Worm (Caenorhabditis elegans): Measurements from ENCODE around the gene ckk-1.

ckk-1 gene

ce11 chrIII:5663521-5663920, 28.2 kb downstream of the ckk-1 start:
- TF ChIP-seq tab-1 (GFP tag; IDR thresholded peaks at IDR 0.05) (no peak), ztf-23 (GFP tag; IDR thresholded peaks at IDR 0.05) (no peak), klf-2 (GFP tag; conservative IDR thresholded peaks at IDR 0.05) (no peak), ztf-29 (GFP tag; IDR thresholded peaks at IDR 0.05) (no peak), cog-1 (tag; optimal IDR thresholded peaks at IDR 0.05) (no peak), ref-1 (GFP tag; conservative IDR thresholded peaks at IDR 0.05) (no peak), flt-1 (GFP tag; IDR thresholded peaks at IDR 0.05) (no peak), med-1 (GFP tag; optimal IDR thresholded peaks at IDR 0.05; ENCODE audit: insufficient read depth) (no peak), T22C8.4 (GFP tag; IDR thresholded peaks at IDR 0.05) (no peak)

- TF ChIP-seq klf-2 (GFP tag; conservative IDR thresholded peaks at IDR 0.05) = no peak
- TF ChIP-seq med-1 (GFP tag; optimal IDR thresholded peaks at IDR 0.05; ENCODE audit: insufficient read depth) = no peak
- no peak for TF ChIP-seq T22C8.4 (GFP tag; IDR thresholded peaks at IDR 0.05)
- no peak for TF ChIP-seq cog-1 (tag; optimal IDR thresholded peaks at IDR 0.05)
- no peak for TF ChIP-seq tab-1 (GFP tag; IDR thresholded peaks at IDR 0.05)
- TF ChIP-seq ztf-23 (GFP tag; IDR thresholded peaks at IDR 0.05) = no peak
- TF ChIP-seq ztf-29 (GFP tag; IDR thresholded peaks at IDR 0.05) = no peak
- no peak for TF ChIP-seq flt-1 (GFP tag; IDR thresholded peaks at IDR 0.05)
- no peak for TF ChIP-seq ref-1 (GFP tag; conservative IDR thresholded peaks at IDR 0.05)
These were observed 28.7 kb downstream of the ckk-1 start, which contains the start of gene par-3 for ce11 chrIII:5663933-5664332. Gene par-3 (plus strand): TSS chrIII:5664233.

ce11 chrIII:5665278-5665677, 30.0 kb downstream of the ckk-1 start:
- TF ChIP-seq cog-1 (tag; optimal IDR thresholded peaks at IDR 0.05) = no peak
- TF ChIP-seq ztf-29 (GFP tag; IDR thresholded peaks at IDR 0.05) = no peak
- no peak for TF ChIP-seq T22C8.4 (GFP tag; IDR thresholded peaks at IDR 0.05)
- no peak for TF ChIP-seq ztf-23 (GFP tag; IDR thresholded peaks at IDR 0.05)
- no peak for TF ChIP-seq med-1 (GFP tag; optimal IDR thresholded peaks at IDR 0.05; ENCODE audit: insufficient read depth)
- no peak for TF ChIP-seq flt-1 (GFP tag; IDR thresholded peaks at IDR 0.05)
- TF ChIP-seq tab-1 (GFP tag; IDR thresholded peaks at IDR 0.05) = no peak
- TF ChIP-seq klf-2 (GFP tag; conservative IDR thresholded peaks at IDR 0.05) = no peak
- no peak for TF ChIP-seq ref-1 (GFP tag; conservative IDR thresholded peaks at IDR 0.05)

ce11 chrIII:5665710-5666109, 30.4 kb downstream of the ckk-1 start:
- TF ChIP-seq ztf-29 (GFP tag; IDR thresholded peaks at IDR 0.05) (no peak), med-1 (GFP tag; optimal IDR thresholded peaks at IDR 0.05; ENCODE audit: insufficient read depth) (no peak), ztf-23 (GFP tag; IDR thresholded peaks at IDR 0.05) (no peak), flt-1 (GFP tag; IDR thresholded peaks at IDR 0.05) (no peak), cog-1 (tag; optimal IDR thresholded peaks at IDR 0.05) (no peak)

- TF ChIP-seq ztf-29 (GFP tag; IDR thresholded peaks at IDR 0.05) (no peak; the same call in 1 of the 2 replicates), cog-1 (tag; optimal IDR thresholded peaks at IDR 0.05) (peak; percentile 68)
These were observed 32.7 kb downstream of the ckk-1 start for ce11 chrIII:5667952-5668489.

- TF ChIP-seq tab-1 (GFP tag; IDR thresholded peaks at IDR 0.05) (no peak), flt-1 (GFP tag; IDR thresholded peaks at IDR 0.05) (no peak), T22C8.4 (GFP tag; IDR thresholded peaks at IDR 0.05) (no peak), cog-1 (tag; optimal IDR thresholded peaks at IDR 0.05) (no peak), med-1 (GFP tag; optimal IDR thresholded peaks at IDR 0.05; ENCODE audit: insufficient read depth) (no peak), klf-2 (GFP tag; conservative IDR thresholded peaks at IDR 0.05) (no peak), ztf-29 (GFP tag; IDR thresholded peaks at IDR 0.05) (no peak), ref-1 (GFP tag; conservative IDR thresholded peaks at IDR 0.05) (no peak), ztf-23 (GFP tag; IDR thresholded peaks at IDR 0.05) (no peak)
These were observed 38.9 kb downstream of the ckk-1 start for ce11 chrIII:5674196-5674595.

- TF ChIP-seq med-1 (GFP tag; optimal IDR thresholded peaks at IDR 0.05; ENCODE audit: insufficient read depth) (no peak), ztf-29 (GFP tag; IDR thresholded peaks at IDR 0.05) (no peak), tab-1 (GFP tag; IDR thresholded peaks at IDR 0.05) (no peak), ref-1 (GFP tag; conservative IDR thresholded peaks at IDR 0.05) (no peak), cog-1 (tag; optimal IDR thresholded peaks at IDR 0.05) (no peak), klf-2 (GFP tag; conservative IDR thresholded peaks at IDR 0.05) (no peak), ztf-23 (GFP tag; IDR thresholded peaks at IDR 0.05) (no peak), T22C8.4 (GFP tag; IDR thresholded peaks at IDR 0.05) (no peak), flt-1 (GFP tag; IDR thresholded peaks at IDR 0.05) (no peak)
These were observed 40.2 kb downstream of the ckk-1 start for ce11 chrIII:5675384-5675984.

- TF ChIP-seq T22C8.4 (GFP tag; IDR thresholded peaks at IDR 0.05) (no peak), ztf-29 (GFP tag; IDR thresholded peaks at IDR 0.05) (no peak), cog-1 (tag; optimal IDR thresholded peaks at IDR 0.05) (no peak), ref-1 (GFP tag; conservative IDR thresholded peaks at IDR 0.05) (no peak), ztf-23 (GFP tag; IDR thresholded peaks at IDR 0.05) (no peak), med-1 (GFP tag; optimal IDR thresholded peaks at IDR 0.05; ENCODE audit: insufficient read depth) (no peak), klf-2 (GFP tag; conservative IDR thresholded peaks at IDR 0.05) (no peak), flt-1 (GFP tag; IDR thresholded peaks at IDR 0.05) (no peak), tab-1 (GFP tag; IDR thresholded peaks at IDR 0.05) (no peak)
These were observed 42.5 kb downstream of the ckk-1 start, which contains the start of gene F54E7.9 for ce11 chrIII:5677790-5678189. Gene F54E7.9 (minus strand): TSS chrIII:5677890.

- peak; percentile 92 for TF ChIP-seq ztf-23 (GFP tag; IDR thresholded peaks at IDR 0.05)
- peak; percentile 45 for TF ChIP-seq med-1 (GFP tag; optimal IDR thresholded peaks at IDR 0.05; ENCODE audit: insufficient read depth)
- TF ChIP-seq flt-1 (GFP tag; IDR thresholded peaks at IDR 0.05) = peak; percentile 87
- TF ChIP-seq klf-2 (GFP tag; conservative IDR thresholded peaks at IDR 0.05) = 0 out of 2 replicates have a peak, but pooled peaks have one; percentile 42
- TF ChIP-seq T22C8.4 (GFP tag; IDR thresholded peaks at IDR 0.05) = peak; percentile 57; the same call in 1 of the 2 replicates
- peak; percentile 97 for TF ChIP-seq cog-1 (tag; optimal IDR thresholded peaks at IDR 0.05)
- TF ChIP-seq ref-1 (GFP tag; conservative IDR thresholded peaks at IDR 0.05) = no peak
- TF ChIP-seq tab-1 (GFP tag; IDR thresholded peaks at IDR 0.05) = peak; percentile 71; the same call in 1 of the 2 replicates
- TF ChIP-seq ztf-29 (GFP tag; IDR thresholded peaks at IDR 0.05) = no peak
These were observed 43.7 kb downstream of the ckk-1 start, which contains the start of the genes ska-3 and rps-12 for ce11 chrIII:5678935-5679334. Gene ska-3 (minus strand): TSS chrIII:5679005. Gene rps-12 (plus strand): TSS chrIII:5679298.

All from whole organism, midembryonic.